Worm (Caenorhabditis elegans) whole organism, late embryonic: ENCODE measurements around the gene C16A11.4.

Experiments used
- ceh-9 ChIP-seq: sonication (generic microtip); optimal IDR thresholded peaks from 2 replicates; lab custom pipeline; 2016; ENCODE audit warnings: mild to moderate bottlenecking, missing genetic modification characterization, inconsistent platforms, missing compliant biosample characterization
- hlh-6 ChIP-seq: sonication (generic microtip); optimal IDR thresholded peaks from 2 replicates; lab custom pipeline; 2016; ENCODE audit warnings: missing genotype, missing genetic modification characterization, missing compliant biosample characterization
- pax-1 ChIP-seq: fragments of 150-350 bp; optimal IDR thresholded peaks from 2 replicates; lab custom pipeline; 2014; ENCODE audit warnings: missing biosample characterization, missing genetic modification characterization
- tbx-2 ChIP-seq: sonication (generic microtip); optimal IDR thresholded peaks from 2 replicates; lab custom pipeline; 2016; ENCODE audit warnings: missing genetic modification characterization, missing compliant biosample characterization

DNA sequence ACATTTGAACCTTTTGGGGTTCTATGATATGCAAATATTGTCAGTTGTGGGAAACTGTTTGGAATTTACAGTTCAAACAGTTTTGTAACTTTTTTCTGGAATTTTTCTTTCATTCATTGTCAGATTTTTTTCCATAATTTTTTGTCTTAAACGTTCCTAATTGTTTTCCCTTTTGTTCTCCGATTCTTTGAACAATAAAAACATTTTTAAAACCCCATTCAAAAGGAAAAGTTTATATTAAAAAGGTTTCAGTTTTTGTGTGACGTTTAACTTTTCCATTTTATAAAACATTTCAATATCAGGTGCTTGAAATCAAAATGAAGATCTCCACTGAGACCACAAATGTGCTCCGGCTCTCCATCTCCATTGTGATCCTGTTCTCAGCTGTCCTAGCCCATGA is 7.8 kb upstream of the C16A11.4 start, which contains the start of gene F31D5.1:
- TF ChIP-seq pax-1 (tag; lab: Kevin White, UChicago), result no peak
- TF ChIP-seq tbx-2 (tag; lab: Kevin White, UChicago), result no peak
- TF ChIP-seq hlh-6, result no peak
- no peak for TF ChIP-seq ceh-9 (tag; lab: Kevin White, UChicago)
